Fruit fly (Drosophila melanogaster): ENCODE results near the gene CG33722.
A peak's percentile ranks its signal among the peaks of the same experiment; 100 is the strongest.

CG33722 gene

dm6 chr3R:8240302-8240682 lies 3.6 kb upstream of the CG33722 start, which contains the start of gene Ada2b (continued):
- TF ChIP-seq unc-4 (GFP tag; IDR thresholded peaks at IDR 0.05; ENCODE audit: partially characterized antibody): no peak
- TF ChIP-seq CG9727 (GFP tag; optimal IDR thresholded peaks at IDR 0.05): no peak
- no peak for TF ChIP-seq CG8290 (GFP tag; optimal IDR thresholded peaks at IDR 0.05)
- peak in 1 of 2 experiments; percentile 23 for TF ChIP-seq CG8290 (tag; optimal IDR thresholded peaks at IDR 0.05)

dm6 chr3R:8248138-8248537 lies 4.3 kb downstream of the CG33722 start, which contains the start of gene CG15864:
CG15864 (plus strand) TSS chr3R:8248438.
- TF ChIP-seq GATAe (GFP tag; conservative IDR thresholded peaks at IDR 0.05) (no peak), CG4404 (GFP tag; IDR thresholded peaks at IDR 0.05) (no peak), chm (GFP tag; IDR thresholded peaks at IDR 0.05) (no peak), NC2β (GFP tag; optimal IDR thresholded peaks at IDR 0.05) (no peak), Neu2 (GFP tag; optimal IDR thresholded peaks at IDR 0.05; ENCODE audit: borderline replicate concordance) (no peak), ro (GFP tag; IDR thresholded peaks at IDR 0.05) (no peak), stwl (tag; optimal IDR thresholded peaks at IDR 0.05) (no peak), Hr3 (GFP tag; optimal IDR thresholded peaks at IDR 0.05) (no peak), sr (GFP tag; IDR thresholded peaks at IDR 0.05) (no peak), bbx (GFP tag; IDR thresholded peaks at IDR 0.05; ENCODE audit: partially characterized antibody) (no peak), chn (GFP tag; optimal IDR thresholded peaks at IDR 0.05) (no peak), Asciz (GFP tag; optimal IDR thresholded peaks at IDR 0.05) (no peak), CG8388 (GFP tag; optimal IDR thresholded peaks at IDR 0.05) (no peak), Six4 (GFP tag; optimal IDR thresholded peaks at IDR 0.05) (no peak), tup (GFP tag; optimal IDR thresholded peaks at IDR 0.05) (no peak)

- TF ChIP-seq bowl (GFP tag; IDR thresholded peaks at IDR 0.05) (peak; percentile 17; the same call in 1 of the 2 replicates), CG12155 (GFP tag; optimal IDR thresholded peaks at IDR 0.05) (no peak), otp (GFP tag; IDR thresholded peaks at IDR 0.05) (no peak), CG17568 (GFP tag; optimal IDR thresholded peaks at IDR 0.05) (no peak), pum (GFP tag; optimal IDR thresholded peaks at IDR 0.05) (no peak), CG34422 (GFP tag; IDR thresholded peaks at IDR 0.05) (peak; percentile 18; the same call in 1 of the 3 replicates), Fer2 (tag; optimal IDR thresholded peaks at IDR 0.05) (no peak), CG13287 (GFP tag; IDR thresholded peaks at IDR 0.05; ENCODE audit: partially characterized antibody) (0 out of 2 replicates have a peak, but pooled peaks have one; percentile 11), Jarid2 (GFP tag; optimal IDR thresholded peaks at IDR 0.05) (peak; percentile 65), Trl (optimal IDR thresholded peaks at IDR 0.05) (peak in 1 of 2 experiments; percentile 20), Trl (GFP tag; optimal IDR thresholded peaks at IDR 0.05) (no peak), NK7.1 (GFP tag; optimal IDR thresholded peaks at IDR 0.05) (no peak), CHES-1-like (GFP tag; optimal IDR thresholded peaks at IDR 0.05) (no peak), vvl (GFP tag; IDR thresholded peaks at IDR 0.05) (0 out of 2 replicates have a peak, but pooled peaks have one; percentile 10), YL-1 (GFP tag; optimal IDR thresholded peaks at IDR 0.05) (no peak), CG1647 (GFP tag; optimal IDR thresholded peaks at IDR 0.05) (no peak), CG17361 (GFP tag; IDR thresholded peaks at IDR 0.05) (no peak), CG8290 (GFP tag; optimal IDR thresholded peaks at IDR 0.05) (no peak), CG8290 (tag; optimal IDR thresholded peaks at IDR 0.05) (peak in 1 of 2 experiments; percentile 15), CG8765 (GFP tag; IDR thresholded peaks at IDR 0.05) (no peak), tgo (GFP tag; IDR thresholded peaks at IDR 0.05) (no peak), Deaf1 (tag; optimal IDR thresholded peaks at IDR 0.05) (peak; percentile 95), pfk (GFP tag; optimal IDR thresholded peaks at IDR 0.05) (no peak), CG2199 (GFP tag; IDR thresholded peaks at IDR 0.05) (no peak), Oaz (GFP tag; IDR thresholded peaks at IDR 0.05) (no peak), CG11504 (tag; optimal IDR thresholded peaks at IDR 0.05) (peak; percentile 59), sens (GFP tag) (peak; percentile 16), Lim3 (GFP tag; IDR thresholded peaks at IDR 0.05) (no peak), Xrp1 (GFP tag; IDR thresholded peaks at IDR 0.05) (no peak), Tbp (GFP tag; optimal IDR thresholded peaks at IDR 0.05) (no peak), Sox102F (GFP tag; optimal IDR thresholded peaks at IDR 0.05) (no peak), E2f1 (GFP tag; IDR thresholded peaks at IDR 0.05) (0 out of 2 replicates have a peak, but pooled peaks have one; percentile 23), CG4730 (GFP tag; IDR thresholded peaks at IDR 0.05) (no peak)
These were observed 6.4 kb downstream of the CG33722 start, which contains the start of gene mtg for dm6 chr3R:8250166-8250733. mtg (plus strand) TSS chr3R:8250497.
